Worm (Caenorhabditis elegans) whole organism, L4 larva: Measurements from ENCODE around the gene C16C8.20.

ENCODE experiments used
- daf-12 ChIP-seq: fragments of 150-350 bp; optimal IDR thresholded peaks from 2 replicates; lab custom pipeline; 2014; ENCODE audit warnings: missing biosample characterization, missing genetic modification reagents, missing genetic modification characterization
- nhr-76 ChIP-seq: fragments of 150-350 bp; optimal IDR thresholded peaks from 2 replicates; lab custom pipeline; 2014; ENCODE audit warnings: missing biosample characterization, missing genetic modification characterization

ce11 chrII:3448776-3449280 lies 2.1 kb downstream of the C16C8.20 start, which contains the start of gene C16C8.25:
- TF ChIP-seq daf-12 (tag; lab: Kevin White, UChicago): no peak
- TF ChIP-seq nhr-76 (tag; lab: Kevin White, UChicago): no peak
